Worm (Caenorhabditis elegans): Measurements from ENCODE around the gene ncx-5.

DNA sequence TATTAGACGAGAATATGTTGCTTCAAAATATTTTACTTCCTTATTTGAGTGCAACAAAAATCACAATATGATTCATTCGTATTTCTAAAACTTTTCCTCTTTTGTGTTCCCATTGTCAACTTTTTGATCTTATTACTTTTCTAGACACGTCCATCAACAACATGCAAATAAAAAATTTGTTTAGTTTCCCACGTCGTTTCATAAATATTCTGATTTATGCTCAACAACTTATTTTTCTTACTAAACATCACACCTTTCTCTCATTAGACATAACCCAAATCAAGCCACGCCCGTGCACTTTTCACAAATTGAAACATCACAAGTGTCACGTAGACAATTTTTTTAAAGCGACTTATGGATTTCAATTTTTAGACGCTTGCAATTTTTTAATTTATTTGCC lies 20.1 kb downstream of the ncx-5 start:
- TF ChIP-seq lsy-27 (tag; optimal IDR thresholded peaks at IDR 0.05; ENCODE audit: borderline replicate concordance, insufficient read depth) (no peak), rpc-1 (optimal IDR thresholded peaks at IDR 0.05) (no peak), rpc-1 (tag; optimal IDR thresholded peaks at IDR 0.05) (no peak), hlh-12 (tag; optimal IDR thresholded peaks at IDR 0.05) (no peak), Y67H2A.10 (GFP tag; conservative IDR thresholded peaks at IDR 0.05) (no peak), nfya-1 (tag; optimal IDR thresholded peaks at IDR 0.05; ENCODE audit: borderline replicate concordance, insufficient read depth) (no peak), ceh-79 (tag; optimal IDR thresholded peaks at IDR 0.05) (no peak), pbrm-1 (GFP tag; IDR thresholded peaks at IDR 0.05) (no peak), hmg-1.2 (GFP tag; IDR thresholded peaks at IDR 0.05) (no peak), rec-8 (tag; optimal IDR thresholded peaks at IDR 0.05) (no peak), hrde-1 (tag; optimal IDR thresholded peaks at IDR 0.05; ENCODE audit: borderline replicate concordance) (no peak), ama-1 (optimal IDR thresholded peaks at IDR 0.05) (no peak), ama-1 (GFP tag; optimal IDR thresholded peaks at IDR 0.05) (no peak), B0261.1 (tag; optimal IDR thresholded peaks at IDR 0.05) (no peak), egl-18 (GFP tag; IDR thresholded peaks at IDR 0.05) (no peak)

Data from whole organism, young adult.